Worm (Caenorhabditis elegans): ENCODE data around the gene del-5.

Gene del-5

DNA sequence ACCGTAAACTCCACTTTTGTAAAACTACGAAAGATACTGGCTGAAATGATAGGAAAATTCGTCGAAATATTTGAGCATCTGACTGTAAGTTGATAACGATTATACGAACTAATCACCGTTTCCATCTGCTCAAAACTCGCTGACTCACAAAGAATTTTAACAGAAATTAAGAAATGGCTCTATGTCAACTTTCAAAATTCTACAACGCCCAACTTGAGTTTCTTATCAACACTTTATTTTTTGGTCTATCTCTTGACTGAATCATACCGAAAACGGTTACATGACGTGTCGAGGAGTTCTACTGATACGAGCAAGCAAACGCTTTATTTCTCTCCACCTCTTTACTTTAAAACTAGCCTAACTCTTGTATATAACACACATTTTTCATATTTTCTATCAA lies 39.2 kb upstream of the del-5 start, which contains the start of gene clc-1:
Gene clc-1, plus strand, starts transcription at position 264 of the 400 bp plus-strand sequence.
- TF ChIP-seq dve-1 (tag; optimal IDR thresholded peaks at IDR 0.05) (no peak), nhr-11 (tag; optimal IDR thresholded peaks at IDR 0.05) (no peak), hlh-6 (tag; optimal IDR thresholded peaks at IDR 0.05) (no peak), elt-2 (tag; optimal IDR thresholded peaks at IDR 0.05) (peak; percentile 59)

DNA sequence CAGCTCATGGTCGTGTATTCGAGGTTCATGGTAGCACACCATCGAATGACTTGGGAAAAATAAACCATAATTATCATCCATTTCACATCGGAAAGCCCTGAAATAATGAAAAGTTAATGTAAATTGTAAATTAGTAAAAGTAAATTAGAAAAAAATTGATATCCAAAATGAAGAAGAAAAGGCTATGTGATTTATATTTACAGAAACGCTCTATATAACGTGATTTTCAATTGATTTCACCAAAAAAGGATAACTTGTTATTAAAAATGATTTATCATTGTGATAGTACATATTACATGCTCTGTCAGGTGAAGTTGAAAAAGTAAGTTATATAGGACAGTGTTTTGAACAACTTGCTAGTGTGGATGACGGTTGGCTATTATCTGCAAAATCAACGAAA lies 34.8 kb upstream of the del-5 start, which contains the start of gene C09F12.3:
Gene C09F12.3, minus strand, starts transcription at position 101 of the 400 bp plus-strand sequence.
- TF ChIP-seq pqm-1 (tag; optimal IDR thresholded peaks at IDR 0.05) (no peak), unc-42 (tag; optimal IDR thresholded peaks at IDR 0.05) (no peak), ceh-2 (tag; optimal IDR thresholded peaks at IDR 0.05) (no peak), hlh-6 (tag; optimal IDR thresholded peaks at IDR 0.05) (no peak), F13H6.1 (tag; optimal IDR thresholded peaks at IDR 0.05) (no peak), npax-4 (tag; optimal IDR thresholded peaks at IDR 0.05) (no peak), unc-3 (GFP tag; conservative IDR thresholded peaks at IDR 0.05) (no peak), unc-3 (tag; optimal IDR thresholded peaks at IDR 0.05) (no peak), pax-1 (tag; optimal IDR thresholded peaks at IDR 0.05) (no peak), nfya-1 (tag; optimal IDR thresholded peaks at IDR 0.05) (no peak), ceh-48 (tag; optimal IDR thresholded peaks at IDR 0.05) (no peak), T23F11.4 (GFP tag; optimal IDR thresholded peaks at IDR 0.05) (no peak), gmeb-2 (tag; optimal IDR thresholded peaks at IDR 0.05) (no peak), ceh-24 (tag; optimal IDR thresholded peaks at IDR 0.05) (no peak), hlh-13 (GFP tag; optimal IDR thresholded peaks at IDR 0.05) (no peak), nhr-11 (tag; optimal IDR thresholded peaks at IDR 0.05) (no peak)

DNA sequence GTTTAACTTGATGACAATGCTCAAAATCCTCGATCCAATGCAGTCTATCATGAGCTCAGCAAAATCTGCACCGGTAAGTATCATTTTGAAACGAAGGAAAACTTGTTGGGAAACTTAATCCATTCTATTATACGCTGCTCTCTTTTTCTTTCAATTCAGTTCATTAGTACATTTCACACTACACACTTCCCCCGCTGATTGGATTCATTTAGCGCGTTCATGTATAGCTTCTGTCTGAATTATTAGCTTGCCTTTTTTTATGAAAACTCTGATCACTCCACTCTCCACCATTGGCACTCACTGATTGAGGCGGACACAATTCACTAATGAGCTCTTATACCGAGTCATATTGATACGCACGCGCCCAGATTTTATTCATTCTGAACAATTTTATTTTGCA lies 30.2 kb upstream of the del-5 start:
- TF ChIP-seq T23F11.4 (GFP tag; optimal IDR thresholded peaks at IDR 0.05) (no peak), ets-4 (tag; optimal IDR thresholded peaks at IDR 0.05) (no peak), unc-86 (tag; optimal IDR thresholded peaks at IDR 0.05) (no peak), ceh-2 (tag; optimal IDR thresholded peaks at IDR 0.05) (no peak), unc-55 (GFP tag; optimal IDR thresholded peaks at IDR 0.05) (no peak), unc-3 (GFP tag; conservative IDR thresholded peaks at IDR 0.05) (no peak), unc-3 (tag; optimal IDR thresholded peaks at IDR 0.05) (no peak), F13H6.1 (tag; optimal IDR thresholded peaks at IDR 0.05) (no peak), syd-9 (tag; optimal IDR thresholded peaks at IDR 0.05) (no peak)

DNA sequence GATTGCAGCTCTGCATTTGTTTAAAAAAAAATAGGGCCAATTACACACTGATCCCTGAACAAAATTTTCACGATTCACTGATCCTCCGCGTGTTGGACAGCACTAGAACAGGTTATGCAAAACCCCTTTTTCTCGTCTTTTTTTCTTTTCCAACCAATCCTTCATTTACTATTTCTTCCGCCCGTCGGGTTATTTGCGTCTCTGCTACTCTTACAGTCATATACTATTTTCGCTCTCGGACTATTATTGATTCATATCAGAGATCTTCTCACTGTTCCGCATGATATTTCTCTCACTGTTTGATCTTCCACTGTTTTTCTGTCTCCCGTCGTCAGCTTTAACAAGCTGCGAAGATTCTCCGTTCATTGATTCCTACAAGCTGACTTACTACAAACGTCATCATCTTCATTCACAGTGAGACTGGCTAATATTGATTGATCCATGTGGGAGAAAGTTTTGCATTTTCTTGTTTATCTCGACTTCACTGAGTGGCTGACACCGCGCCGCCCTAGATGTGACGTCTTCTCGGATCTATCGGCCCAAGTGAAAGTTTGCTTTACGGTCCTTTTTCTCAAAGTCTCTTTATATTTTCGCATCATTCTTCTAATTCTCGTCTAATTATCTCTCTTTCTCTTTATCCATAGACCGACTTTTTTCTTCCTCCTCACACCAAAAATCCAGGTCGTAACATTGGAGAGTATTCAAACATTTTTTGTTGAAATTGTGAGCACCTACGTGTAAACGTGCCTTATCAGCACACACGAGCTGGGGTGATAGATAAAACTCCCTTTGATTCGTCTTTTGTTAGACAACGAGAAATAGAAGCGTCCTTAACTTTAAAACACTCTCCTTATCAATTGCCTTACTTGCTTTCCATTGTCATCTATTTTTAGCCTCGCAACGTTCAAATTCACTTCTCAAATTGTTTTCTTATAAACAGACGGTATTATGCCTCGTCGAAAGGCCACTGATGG lies 28.4 kb upstream of the del-5 start:
- no peak for TF ChIP-seq ztf-16 (tag; optimal IDR thresholded peaks at IDR 0.05)
- TF ChIP-seq C38D4.7 (GFP tag; optimal IDR thresholded peaks at IDR 0.05) = no peak
- TF ChIP-seq madf-2 (tag; optimal IDR thresholded peaks at IDR 0.05) = no peak
- no peak for TF ChIP-seq lim-6 (tag; optimal IDR thresholded peaks at IDR 0.05)
- TF ChIP-seq rnt-1 (tag; optimal IDR thresholded peaks at IDR 0.05) = no peak
- TF ChIP-seq che-1 (tag; optimal IDR thresholded peaks at IDR 0.05) = no peak
- no peak for TF ChIP-seq lin-11 (tag; optimal IDR thresholded peaks at IDR 0.05)
- TF ChIP-seq Y22D7AL.16 (tag; optimal IDR thresholded peaks at IDR 0.05) = no peak
- TF ChIP-seq hlh-30 (tag; optimal IDR thresholded peaks at IDR 0.05; ENCODE audit: insufficient read depth) = no peak
- TF ChIP-seq gmeb-2 (tag; optimal IDR thresholded peaks at IDR 0.05) = no peak
- TF ChIP-seq tbx-2 (tag; optimal IDR thresholded peaks at IDR 0.05) = no peak
- TF ChIP-seq elt-2 (tag; optimal IDR thresholded peaks at IDR 0.05) = peak; percentile 78
- TF ChIP-seq zip-5 (tag; optimal IDR thresholded peaks at IDR 0.05) = no peak
- TF ChIP-seq ref-2 (tag; optimal IDR thresholded peaks at IDR 0.05) = peak; percentile 50
- TF ChIP-seq sox-4 (tag; optimal IDR thresholded peaks at IDR 0.05) = no peak
- TF ChIP-seq unc-86 (tag; optimal IDR thresholded peaks at IDR 0.05) = no peak
- TF ChIP-seq pha-2 (tag; optimal IDR thresholded peaks at IDR 0.05) = no peak
- TF ChIP-seq hlh-8 (tag; optimal IDR thresholded peaks at IDR 0.05) = no peak
- TF ChIP-seq nhr-232 (tag; optimal IDR thresholded peaks at IDR 0.05) = no peak
- TF ChIP-seq ceh-19 (GFP tag; optimal IDR thresholded peaks at IDR 0.05) = no peak
- TF ChIP-seq ceh-48 (tag; optimal IDR thresholded peaks at IDR 0.05) = no peak
- no peak for TF ChIP-seq nhr-11 (tag; optimal IDR thresholded peaks at IDR 0.05)
- peak; percentile 10 for TF ChIP-seq nfya-1 (tag; optimal IDR thresholded peaks at IDR 0.05)

All from whole organism, late embryonic.